Fruit fly (Drosophila melanogaster) ovary, adult (tissue): ENCODE measurements around the gene mud.

ENCODE experiments used
- CG17801 ChIP-seq: fragments of 200-800 bp; optimal IDR thresholded peaks from 2 replicates; lab custom pipeline; 2019; ENCODE audit warnings: missing biosample characterization, mild to moderate bottlenecking, missing genetic modification characterization, moderate library complexity; ENCODE audit not compliant: partially characterized antibody

Gene mud

DNA sequence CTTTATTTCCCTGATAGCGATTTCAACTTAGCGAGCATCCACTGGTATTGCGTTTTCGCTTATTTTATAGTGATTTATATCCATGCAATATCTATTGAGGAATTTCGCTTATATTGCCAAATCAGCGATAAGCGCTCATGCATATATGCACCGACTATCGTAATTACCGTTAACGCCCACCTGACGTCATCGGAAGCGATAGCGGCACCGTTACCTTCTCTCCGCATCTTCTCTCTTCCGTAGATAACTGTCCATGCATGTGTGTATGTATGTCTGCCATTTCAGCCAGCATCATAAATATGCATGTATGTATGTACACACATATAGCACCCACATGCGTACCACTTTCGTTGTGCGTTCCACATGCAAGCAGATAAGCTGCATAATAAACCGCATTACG is 26.4 kb upstream of the mud start:
- TF ChIP-seq CG17801 (GFP tag; lab: Kevin White, UChicago) = no peak

- TF ChIP-seq CG17801 (GFP tag; lab: Kevin White, UChicago) = no peak
Observed at dm6 chrX:14221995-14222394, 25.5 kb upstream of the mud start.

dm6 chrX:14225665-14226064 is 21.9 kb upstream of the mud start, which contains the start of gene CG11674:
TSS of gene CG11674 (minus strand) at chrX:14225879.
- no peak for TF ChIP-seq CG17801 (GFP tag; lab: Kevin White, UChicago)

DNA sequence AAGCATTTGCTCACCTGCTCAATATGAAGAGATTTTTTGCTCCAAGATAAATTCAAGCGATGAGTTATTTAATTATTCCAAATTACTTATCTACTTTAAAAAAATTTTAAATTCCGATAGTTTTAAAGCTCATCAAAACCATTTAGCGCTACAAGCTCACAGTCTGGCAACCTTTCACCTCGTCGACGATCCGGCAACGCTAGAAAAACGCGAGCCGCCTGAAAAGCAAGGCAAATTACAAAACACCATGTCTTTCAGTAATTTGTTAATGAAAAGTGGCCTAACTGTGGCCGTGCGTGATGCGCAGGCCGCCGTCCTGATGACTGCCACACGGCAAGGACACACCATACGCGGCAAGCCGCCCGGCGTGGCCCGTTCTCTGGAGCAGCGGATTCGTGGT is 21.4 kb upstream of the mud start, which contains the start of gene mRpL38:
mRpL38 (plus strand) TSS at position 197 of the 400 bp plus-strand sequence.
- no peak for TF ChIP-seq CG17801 (GFP tag; lab: Kevin White, UChicago)

DNA sequence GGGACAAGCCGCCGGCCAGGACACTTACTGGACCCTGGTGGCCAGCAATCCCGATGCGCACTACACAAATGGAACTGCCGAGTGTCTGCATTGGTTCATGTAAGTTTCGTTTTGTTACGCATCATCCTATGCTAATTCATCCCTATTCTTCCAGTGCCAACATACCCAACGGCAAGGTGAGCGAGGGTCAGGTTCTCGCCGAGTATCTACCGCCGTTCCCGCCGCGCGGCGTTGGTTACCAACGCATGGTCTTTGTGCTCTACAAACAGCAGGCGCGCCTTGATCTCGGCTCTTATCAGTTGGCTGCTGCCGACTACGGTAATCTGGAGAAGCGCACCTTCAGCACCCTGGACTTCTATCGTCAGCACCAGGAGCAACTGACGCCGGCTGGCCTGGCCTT is 20.5 kb upstream of the mud start:
- TF ChIP-seq CG17801 (GFP tag; lab: Kevin White, UChicago) = no peak

DNA sequence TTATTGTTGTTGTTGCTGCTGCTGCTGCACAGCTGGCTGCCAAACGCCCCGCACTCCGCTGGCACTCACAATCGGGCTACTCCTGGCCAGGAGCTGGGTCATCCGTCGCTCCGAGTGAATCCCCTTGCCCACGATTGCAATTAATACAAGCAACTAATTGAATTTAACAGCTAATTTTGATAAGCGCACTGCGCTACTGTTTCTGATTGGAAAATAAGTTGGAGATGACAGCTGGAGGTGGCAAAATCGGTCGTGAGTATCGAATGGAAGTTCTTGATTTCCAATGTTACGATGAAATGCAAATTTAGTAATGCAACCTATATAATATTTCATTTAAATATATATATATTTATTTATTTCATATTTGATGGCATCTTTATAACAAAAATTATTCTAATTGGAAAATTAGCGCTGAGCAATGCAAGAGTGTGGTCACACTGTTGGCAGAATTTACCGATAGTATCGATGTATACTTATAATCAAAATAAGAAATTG is 13.6 kb upstream of the mud start, which contains the start of gene CG42271:
CG42271 (minus strand) TSS at position 224 of the 495 bp plus-strand sequence.
- TF ChIP-seq CG17801 (GFP tag; lab: Kevin White, UChicago) = peak; percentile 59

DNA sequence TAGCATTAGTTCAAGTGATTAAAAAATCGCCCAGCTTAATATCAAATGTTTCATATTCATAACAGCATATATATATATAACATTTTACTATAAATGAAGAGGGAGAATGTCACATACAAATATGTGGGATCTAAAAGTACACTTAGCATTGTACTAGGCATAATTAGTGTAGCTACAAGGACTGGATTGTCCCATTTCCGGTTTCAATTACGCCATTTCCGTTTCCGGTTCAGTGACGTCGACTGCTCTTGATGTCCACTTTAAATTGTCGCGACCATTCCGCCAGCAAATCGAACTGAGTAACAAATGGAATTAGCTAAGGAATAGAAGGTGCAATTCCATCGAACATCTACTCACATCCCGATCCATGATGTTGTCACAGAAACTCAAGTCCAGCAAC is 13.1 kb upstream of the mud start:
- no peak for TF ChIP-seq CG17801 (GFP tag; lab: Kevin White, UChicago)

dm6 chrX:14237873-14238394 is 9.6 kb upstream of the mud start, which contains the start of the genes Fbxl4 and Dus2:
TSS of gene Fbxl4 (minus strand) at chrX:14237923.
TSS of gene Dus2 (plus strand) at chrX:14237988.
- peak; percentile 92 for TF ChIP-seq CG17801 (GFP tag; lab: Kevin White, UChicago)

DNA sequence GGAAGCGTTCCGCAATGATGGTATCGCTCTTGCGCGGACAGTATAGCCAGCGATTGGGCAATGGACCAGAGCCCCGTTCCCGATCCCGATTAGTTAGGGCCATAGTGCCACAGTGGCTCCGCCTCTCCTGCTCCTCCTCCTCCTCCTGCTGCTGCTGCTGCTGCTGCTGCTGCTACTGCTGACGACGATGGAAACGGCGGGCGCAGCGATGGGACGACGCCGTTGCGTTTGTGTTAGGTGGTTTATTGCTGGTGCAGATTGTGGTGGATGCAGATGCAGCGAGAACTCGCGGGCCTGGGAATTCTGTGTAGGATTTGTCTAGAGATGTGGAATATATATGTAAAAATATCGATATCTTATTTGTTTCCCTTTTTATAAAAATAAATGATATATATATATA is 5.1 kb upstream of the mud start, which contains the start of gene mRNA-cap:
mRNA-cap (minus strand) TSS at position 344 of the 400 bp plus-strand sequence.
- TF ChIP-seq CG17801 (GFP tag; lab: Kevin White, UChicago) = no peak

DNA sequence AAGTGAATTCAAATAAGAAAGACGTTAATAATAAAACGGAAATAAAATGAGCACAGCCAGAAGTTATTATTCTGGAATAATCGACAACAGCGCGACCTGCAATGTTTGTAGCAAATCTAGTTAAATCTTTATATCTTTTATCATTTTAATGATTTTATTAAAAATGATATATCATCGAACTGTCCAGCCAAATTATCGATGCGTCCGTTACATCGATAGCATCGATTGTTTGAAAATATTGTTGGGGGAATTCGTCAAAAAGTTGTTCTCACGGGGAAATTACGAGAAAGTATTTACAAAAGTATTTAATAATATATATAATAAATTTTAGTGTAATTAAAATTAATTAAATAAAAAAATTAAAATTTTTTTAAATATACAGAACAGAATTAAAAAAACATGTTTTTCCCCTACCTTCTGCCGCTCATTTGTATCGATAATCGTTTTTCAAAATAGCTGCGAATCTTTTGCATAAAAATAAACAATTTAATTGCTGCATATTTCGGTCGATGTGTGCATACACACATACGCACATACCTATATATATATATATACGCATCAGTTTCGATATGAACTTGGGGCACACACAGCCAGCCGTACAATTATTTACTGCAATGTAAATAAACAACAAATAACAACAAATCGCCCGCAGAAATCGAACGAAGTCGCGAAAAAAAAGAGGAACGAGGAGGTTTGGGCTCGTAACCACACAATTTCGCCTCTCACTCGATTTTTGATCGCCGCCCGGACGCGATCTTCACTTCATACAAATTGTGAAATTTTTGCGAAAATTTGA is 4.4 kb upstream of the mud start, which contains the start of gene CG32599:
CG32599 (plus strand) TSS at position 746 of the 796 bp plus-strand sequence.
- TF ChIP-seq CG17801 (GFP tag; lab: Kevin White, UChicago) = no peak

- no peak for TF ChIP-seq CG17801 (GFP tag; lab: Kevin White, UChicago)
Observed at dm6 chrX:14260863-14261262, 13.3 kb downstream of the mud start, which contains the start of the genes CG46317 and Tat. TSS of gene CG46317 (plus strand) at chrX:14261223. TSS of gene Tat (plus strand) at chrX:14261223.

- TF ChIP-seq CG17801 (GFP tag; lab: Kevin White, UChicago) = no peak
Observed at dm6 chrX:14265149-14265548, 17.6 kb downstream of the mud start.

dm6 chrX:14266075-14266474 is 18.5 kb downstream of the mud start, which contains the start of the genes CG13404 and na:
TSS of gene CG13404 (minus strand) at chrX:14266250.
TSS of gene na (plus strand) at chrX:14266367.
- TF ChIP-seq CG17801 (GFP tag; lab: Kevin White, UChicago) = no peak

- no peak for TF ChIP-seq CG17801 (GFP tag; lab: Kevin White, UChicago)
Observed at dm6 chrX:14277435-14277834, 29.9 kb downstream of the mud start, which contains the start of gene Muc12Ea. TSS of gene Muc12Ea (plus strand) at chrX:14277735.

DNA sequence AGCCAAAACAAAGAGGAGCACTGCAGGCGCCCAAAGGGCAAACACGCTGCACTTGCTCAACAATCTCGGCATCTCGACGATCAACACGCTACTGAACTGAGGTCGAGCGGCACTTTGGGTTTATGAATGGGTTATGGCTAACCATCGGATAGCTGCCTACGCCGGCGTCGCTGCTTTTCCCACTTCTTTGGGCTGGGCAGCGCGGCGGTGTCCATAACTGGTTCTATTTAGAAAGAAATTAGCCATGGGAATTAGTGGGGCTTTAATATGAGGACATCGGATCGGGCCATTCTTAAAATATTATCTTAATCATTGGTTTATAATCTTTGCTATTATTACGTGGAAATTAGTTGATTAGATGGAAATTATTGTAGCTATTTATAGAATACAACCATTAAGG is 41.8 kb downstream of the mud start, which contains the start of gene CG9400:
CG9400 (minus strand) TSS at position 101 of the 400 bp plus-strand sequence.
- no peak for TF ChIP-seq CG17801 (GFP tag; lab: Kevin White, UChicago)
